Fruit fly (Drosophila melanogaster) whole organism, wandering third instar larva: ENCODE data around the gene CG2126.

Source experiments
- Abd-B ChIP-seq: fragments of >200 bp; optimal IDR thresholded peaks from 2 replicates; lab custom pipeline; 2017; ENCODE audit warnings: missing biosample characterization, missing genetic modification characterization
- CG32264 ChIP-seq: fragments of 200-800 bp; sonication (Bioruptor generic); optimal IDR thresholded peaks from 2 replicates; lab custom pipeline; 2016; ENCODE audit warnings: missing biosample characterization, missing genetic modification characterization
- CG9705 ChIP-seq: fragments of 200-800 bp; sonication (Bioruptor generic); optimal IDR thresholded peaks from 2 replicates; lab custom pipeline; 2018; ENCODE audit warnings: missing biosample characterization, mild to moderate bottlenecking, missing genetic modification characterization
- GATAd ChIP-seq: sonication (Bioruptor generic); optimal IDR thresholded peaks from 2 replicates; lab custom pipeline; 2016; ENCODE audit warnings: missing biosample characterization, missing genetic modification characterization
- HLH106 ChIP-seq: fragments of 200-800 bp; optimal IDR thresholded peaks from 3 replicates; lab custom pipeline; 2019; ENCODE audit warnings: missing biosample characterization, mild to moderate bottlenecking, missing genetic modification characterization, moderate library complexity
- Hnf4 ChIP-seq: fragments of 200-800 bp; sonication (Bioruptor generic); optimal IDR thresholded peaks from 2 replicates; lab custom pipeline; 2016; ENCODE audit warnings: missing biosample characterization, mild to moderate bottlenecking, missing genetic modification characterization
- Hr78 ChIP-seq: fragments of >200 bp; optimal IDR thresholded peaks from 2 replicates; lab custom pipeline; 2017; ENCODE audit warnings: missing biosample characterization, missing genetic modification characterization
- Hr83 ChIP-seq: fragments of 200-300 bp; sonication (Bioruptor generic); optimal IDR thresholded peaks from 2 replicates; lab custom pipeline; 2016; ENCODE audit warnings: missing biosample characterization, mild to moderate bottlenecking, missing genetic modification characterization, moderate library complexity; ENCODE audit not compliant: poor library complexity, severe bottlenecking
- Mio ChIP-seq: sonication (Bioruptor generic); optimal IDR thresholded peaks from 2 replicates; lab custom pipeline; 2016; ENCODE audit warnings: missing biosample characterization, missing genetic modification characterization
- Myc ChIP-seq: fragments of >200 bp; optimal IDR thresholded peaks from 2 replicates; lab custom pipeline; 2017
- N ChIP-seq: fragments of >200 bp; optimal IDR thresholded peaks from 2 replicates; lab custom pipeline; 2018; ENCODE audit warnings: missing biosample characterization, missing external identifiers, missing genetic modification characterization
- OdsH ChIP-seq: fragments of 200-800 bp; sonication (Bioruptor generic); optimal IDR thresholded peaks from 2 replicates; lab custom pipeline; 2016; ENCODE audit warnings: missing biosample characterization, mild to moderate bottlenecking, missing genetic modification characterization
- brk ChIP-seq: fragments of 200-800 bp; sonication (Bioruptor generic); optimal IDR thresholded peaks from 2 replicates; lab custom pipeline; 2016; ENCODE audit warnings: missing biosample characterization, mild to moderate bottlenecking, missing genetic modification characterization
- dl ChIP-seq, 2 experiments: fragments of 175-275, 200-275 bp in 1 of 2; fragments of 200-275 bp in 1 of 2; sonication (Bioruptor generic); optimal IDR thresholded peaks; lab custom pipeline; 2018; ENCODE audit warnings: mild to moderate bottlenecking in 2 of 2, missing biosample characterization in 2 of 2, missing genetic modification characterization in 2 of 2, moderate library complexity in 2 of 2; ENCODE audit not compliant: partially characterized antibody in 2 of 2, insufficient read depth in 1 of 2
- dmrt93B ChIP-seq: fragments of 200-800 bp; sonication (Bioruptor generic); optimal IDR thresholded peaks from 2 replicates; lab custom pipeline; 2018; ENCODE audit warnings: missing biosample characterization, mild to moderate bottlenecking, missing genetic modification characterization
- dsf ChIP-seq: sonication (Bioruptor generic); optimal IDR thresholded peaks from 2 replicates; lab custom pipeline; 2016; ENCODE audit warnings: missing biosample characterization, missing genetic modification characterization, borderline replicate concordance
- ey ChIP-seq: fragments of 200-800 bp; sonication (Bioruptor generic); optimal IDR thresholded peaks from 2 replicates; lab custom pipeline; 2016; ENCODE audit warnings: missing biosample characterization, missing genetic modification characterization
- foxo ChIP-seq, 2 experiments: fragments of 200-800 bp; sonication (Bioruptor generic); optimal IDR thresholded peaks; 2 replicates in 1 of 2; 3 replicates in 1 of 2; lab custom pipeline; 2016 to 2017; ENCODE audit warnings: missing biosample characterization in 2 of 2, missing genetic modification characterization in 2 of 2
- fru ChIP-seq: fragments of 200-800 bp; sonication (Bioruptor generic); optimal IDR thresholded peaks from 3 replicates; lab custom pipeline; 2016; ENCODE audit warnings: missing biosample characterization, mild to moderate bottlenecking, missing genetic modification characterization
- jim ChIP-seq: fragments of 175-275, 200-325 bp; sonication (Bioruptor generic); optimal IDR thresholded peaks from 2 replicates; lab custom pipeline; 2016; ENCODE audit warnings: missing biosample characterization, mild to moderate bottlenecking, missing genetic modification characterization
- pan ChIP-seq: fragments of >200 bp; optimal IDR thresholded peaks from 2 replicates; lab custom pipeline; 2017
- psq ChIP-seq: fragments of 200-800 bp; sonication (Bioruptor generic); optimal IDR thresholded peaks from 3 replicates; lab custom pipeline; 2017; ENCODE audit warnings: missing biosample characterization, mild to moderate bottlenecking, missing genetic modification characterization, moderate library complexity
- rgr ChIP-seq: fragments of 200-800 bp; sonication (Bioruptor generic); optimal IDR thresholded peaks from 3 replicates; lab custom pipeline; 2016; ENCODE audit warnings: missing biosample characterization, mild to moderate bottlenecking, missing genetic modification characterization
- sage ChIP-seq: fragments of 200-800 bp; sonication (Bioruptor generic); optimal IDR thresholded peaks from 2 replicates; lab custom pipeline; 2016; ENCODE audit warnings: missing biosample characterization, mild to moderate bottlenecking, missing genetic modification characterization
- sv ChIP-seq: fragments of 200-800 bp; sonication (Bioruptor generic); optimal IDR thresholded peaks from 3 replicates; lab custom pipeline; 2016; ENCODE audit warnings: missing biosample characterization, missing genetic modification characterization
- tai ChIP-seq: sonication (Bioruptor generic); optimal IDR thresholded peaks from 2 replicates; lab custom pipeline; 2016; ENCODE audit warnings: missing biosample characterization, missing genetic modification characterization
- usp ChIP-seq: fragments of >200 bp; optimal IDR thresholded peaks from 2 replicates; lab custom pipeline; 2017; ENCODE audit warnings: missing biosample characterization, missing genetic modification characterization
- woc ChIP-seq: sonication (Bioruptor generic); optimal IDR thresholded peaks from 2 replicates; lab custom pipeline; 2016; ENCODE audit warnings: missing biosample characterization, mild to moderate bottlenecking, missing genetic modification characterization

Gene CG2126

dm6 chr3R:31809622-31810021 is 33.2 kb upstream of the CG2126 start:
- no peak for TF ChIP-seq CG32264 (GFP tag; lab: Kevin White, UChicago)
- no peak for TF ChIP-seq dsf
- no peak for TF ChIP-seq jim (GFP tag; lab: Kevin White, UChicago)

- TF ChIP-seq sage (GFP tag; lab: Kevin White, UChicago) = peak; percentile 15
- no peak for TF ChIP-seq pan (lab: Kevin White, UChicago)
- no peak for TF ChIP-seq foxo (GFP tag; optimal IDR thresholded peaks at IDR 0.05; lab: Kevin White, UChicago)
- no peak for TF ChIP-seq Mio
- TF ChIP-seq OdsH (GFP tag; lab: Kevin White, UChicago) = no peak
- TF ChIP-seq usp = no peak
- TF ChIP-seq tai (GFP tag; lab: Kevin White, UChicago) = no peak
These were observed 32.1 kb upstream of the CG2126 start for dm6 chr3R:31808571-31808970.

- peak in 1 of 2 experiments; percentile 63 for TF ChIP-seq foxo (GFP tag; optimal IDR thresholded peaks at IDR 0.05; lab: Kevin White, UChicago)
- peak; percentile 25 for TF ChIP-seq Hr83 (GFP tag; lab: Kevin White, UChicago)
- TF ChIP-seq brk = no peak
- peak; percentile 18 for TF ChIP-seq woc (GFP tag; lab: Kevin White, UChicago)
- no peak for TF ChIP-seq dl (GFP tag; optimal IDR thresholded peaks at IDR 0.05; lab: Kevin White, UChicago; ENCODE audit: insufficient read depth in 1 of 2, partially characterized antibody in 2 of 2)
- TF ChIP-seq fru (GFP tag; lab: Kevin White, UChicago) = no peak
- no peak for TF ChIP-seq CG9705 (GFP tag; lab: Kevin White, UChicago)
- no peak for TF ChIP-seq OdsH (GFP tag; lab: Kevin White, UChicago)
These were observed 28.8 kb upstream of the CG2126 start, which contains the start of the genes CG42233 and CG1971 for dm6 chr3R:31805228-31805738. Gene CG42233, minus strand, starts transcription at chr3R:31805278. Gene CG1971, plus strand, starts transcription at chr3R:31805468.

dm6 chr3R:31800663-31801062 is 24.2 kb upstream of the CG2126 start, which contains the start of gene Ir100a:
Gene Ir100a, plus strand, starts transcription at chr3R:31800963.
- no peak for TF ChIP-seq ey (GFP tag; lab: Kevin White, UChicago)
- TF ChIP-seq, all 38 proteins: peak for 0

dm6 chr3R:31794457-31794856 is 18.0 kb upstream of the CG2126 start:
- TF ChIP-seq CG32264 (GFP tag; lab: Kevin White, UChicago) = peak; percentile 13
- TF ChIP-seq N = peak; percentile 30
- peak in 1 of 2 experiments; percentile 14 for TF ChIP-seq dl (GFP tag; optimal IDR thresholded peaks at IDR 0.05; lab: Kevin White, UChicago; ENCODE audit: insufficient read depth in 1 of 2, partially characterized antibody in 2 of 2)
- TF ChIP-seq Abd-B (GFP tag; lab: Kevin White, UChicago) = no peak
- TF ChIP-seq, all 38 proteins: peak for 3

- no peak for TF ChIP-seq tai (GFP tag; lab: Kevin White, UChicago)
- TF ChIP-seq Hr78 (GFP tag; lab: Kevin White, UChicago) = no peak
- no peak for TF ChIP-seq foxo (GFP tag; optimal IDR thresholded peaks at IDR 0.05; lab: Kevin White, UChicago)
- no peak for TF ChIP-seq rgr
- TF ChIP-seq ey (GFP tag; lab: Kevin White, UChicago) = no peak
- TF ChIP-seq Hr83 (GFP tag; lab: Kevin White, UChicago) = peak; percentile 44
- TF ChIP-seq sv (GFP tag; lab: Kevin White, UChicago) = peak; percentile 36
- peak; percentile 10 for TF ChIP-seq CG32264 (GFP tag; lab: Kevin White, UChicago)
- TF ChIP-seq dmrt93B (GFP tag; lab: Kevin White, UChicago) = no peak
- TF ChIP-seq GATAd (GFP tag; lab: Kevin White, UChicago) = peak; percentile 38
- no peak for TF ChIP-seq fru (GFP tag; lab: Kevin White, UChicago)
- no peak for TF ChIP-seq Hnf4 (GFP tag; lab: Kevin White, UChicago)
- TF ChIP-seq Myc (lab: Kevin White, UChicago) = no peak
- TF ChIP-seq woc (GFP tag; lab: Kevin White, UChicago) = no peak
- no peak for TF ChIP-seq HLH106 (tag; lab: Kevin White, UChicago)
- peak; percentile 17 for TF ChIP-seq psq
- peak; percentile 23 for TF ChIP-seq dsf
These were observed 17.4 kb upstream of the CG2126 start, which contains the start of the genes Mccc1 and Acf for dm6 chr3R:31793664-31794417. Gene Mccc1, minus strand, starts transcription at chr3R:31793907. Gene Acf, plus strand, starts transcription at chr3R:31793981.
